Worm (Caenorhabditis elegans) whole organism, L3 larva: ENCODE data around the gene K07F5.6.
A peak's percentile ranks its signal among the peaks of the same experiment; 100 is the strongest.

Source experiments
- R02D3.7 ChIP-seq: fragments of 150-350 bp; optimal IDR thresholded peaks from 2 replicates; lab custom pipeline; 2014; ENCODE audit warnings: missing biosample characterization, missing genetic modification characterization
- ZK546.5 ChIP-seq: sonication (generic microtip); optimal IDR thresholded peaks from 2 replicates; lab custom pipeline; 2017; ENCODE audit warnings: missing biosample characterization, missing genetic modification characterization
- aly-2 ChIP-seq: fragments of 150-350 bp; optimal IDR thresholded peaks from 2 replicates; lab custom pipeline; 2014; ENCODE audit warnings: missing biosample characterization, missing genetic modification characterization
- ama-1 ChIP-seq: fragments of 150-350 bp; optimal IDR thresholded peaks from 2 replicates; lab custom pipeline; 2018
- ceh-16 ChIP-seq: sonication (generic microtip); optimal IDR thresholded peaks from 2 replicates; lab custom pipeline; 2017; ENCODE audit warnings: missing biosample characterization, missing genetic modification characterization
- ceh-28 ChIP-seq: fragments of 150-350 bp; optimal IDR thresholded peaks from 2 replicates; lab custom pipeline; 2014; ENCODE audit warnings: missing biosample characterization, missing genetic modification reagents, missing genetic modification characterization
- ceh-9 ChIP-seq: sonication (generic microtip); optimal IDR thresholded peaks from 2 replicates; lab custom pipeline; 2018; ENCODE audit warnings: missing biosample characterization, missing genetic modification characterization
- daf-12 ChIP-seq: fragments of 150-350 bp; optimal IDR thresholded peaks from 2 replicates; lab custom pipeline; 2014; ENCODE audit warnings: missing biosample characterization, missing genetic modification reagents, missing genetic modification characterization
- egl-27 ChIP-seq: sonication (generic microtip); optimal IDR thresholded peaks from 4 replicates; lab custom pipeline; 2017; ENCODE audit warnings: missing biosample characterization, missing genetic modification reagents, missing genetic modification characterization
- elt-1 ChIP-seq: fragments of 150-350 bp; optimal IDR thresholded peaks from 2 replicates; lab custom pipeline; 2014; ENCODE audit warnings: missing biosample characterization, missing genetic modification characterization
- elt-2 ChIP-seq: sonication (generic microtip); optimal IDR thresholded peaks from 2 replicates; lab custom pipeline; 2016; ENCODE audit warnings: missing genetic modification reagents, mild to moderate bottlenecking, missing genetic modification characterization, missing compliant biosample characterization
- eor-1 ChIP-seq, 2 experiments: fragments of 150-350 bp; optimal IDR thresholded peaks; 2 replicates each; lab custom pipeline; 2014 to 2018; ENCODE audit warnings: missing biosample characterization in 2 of 2, missing genetic modification characterization in 2 of 2
- fkh-10 ChIP-seq: sonication (generic microtip); optimal IDR thresholded peaks from 2 replicates; lab custom pipeline; 2017; ENCODE audit warnings: missing biosample characterization, missing genetic modification reagents, missing genetic modification characterization
- fos-1 ChIP-seq: fragments of 150-350 bp; optimal IDR thresholded peaks from 2 replicates; lab custom pipeline; 2014; ENCODE audit warnings: missing biosample characterization, missing genetic modification characterization
- hmg-11 ChIP-seq: sonication (generic microtip); optimal IDR thresholded peaks from 2 replicates; lab custom pipeline; 2016; ENCODE audit warnings: missing genetic modification characterization, missing compliant biosample characterization
- jun-1 ChIP-seq: fragments of 150-350 bp; optimal IDR thresholded peaks from 2 replicates; lab custom pipeline; 2014; ENCODE audit warnings: missing biosample characterization, missing genetic modification reagents, missing genetic modification characterization
- lin-15B ChIP-seq: fragments of 150-350 bp; optimal IDR thresholded peaks from 2 replicates; lab custom pipeline; 2014; ENCODE audit warnings: missing biosample characterization, missing genetic modification characterization
- lin-39 ChIP-seq: fragments of 150-350 bp; optimal IDR thresholded peaks from 2 replicates; lab custom pipeline; 2018; ENCODE audit warnings: missing biosample characterization, missing genetic modification reagents, missing genetic modification characterization
- lsy-12 ChIP-seq: sonication (generic microtip); optimal IDR thresholded peaks from 2 replicates; lab custom pipeline; 2016; ENCODE audit warnings: mild to moderate bottlenecking, missing genetic modification characterization, missing compliant biosample characterization
- mml-1 ChIP-seq: fragments of 150-350 bp; sonication (generic microtip); optimal IDR thresholded peaks from 3 replicates; lab custom pipeline; 2014; ENCODE audit warnings: missing biosample characterization, missing genetic modification characterization
- nfya-1 ChIP-seq: sonication (generic microtip); optimal IDR thresholded peaks from 2 replicates; lab custom pipeline; 2017; ENCODE audit warnings: missing genetic modification characterization, mild to moderate bottlenecking, missing compliant biosample characterization, antibody characterized with exemption, moderate library complexity; ENCODE audit not compliant: insufficient read depth
- nhr-11 ChIP-seq: fragments of 150-350 bp; optimal IDR thresholded peaks from 2 replicates; lab custom pipeline; 2014; ENCODE audit warnings: missing biosample characterization, missing genetic modification characterization
- nhr-12 ChIP-seq: fragments of 150-350 bp; optimal IDR thresholded peaks from 2 replicates; lab custom pipeline; 2014; ENCODE audit warnings: missing biosample characterization, missing genetic modification characterization
- nhr-23 ChIP-seq: fragments of 150-350 bp; optimal IDR thresholded peaks from 2 replicates; lab custom pipeline; 2014; ENCODE audit warnings: missing biosample characterization, missing genetic modification reagents, missing genetic modification characterization
- nhr-237 ChIP-seq: fragments of 150-350 bp; optimal IDR thresholded peaks from 2 replicates; lab custom pipeline; 2014; ENCODE audit warnings: missing biosample characterization, missing genetic modification characterization
- nhr-25 ChIP-seq: sonication (generic microtip); optimal IDR thresholded peaks from 2 replicates; lab custom pipeline; 2017; ENCODE audit warnings: missing biosample characterization, missing genetic modification characterization
- nhr-28 ChIP-seq: fragments of 150-350 bp; optimal IDR thresholded peaks from 2 replicates; lab custom pipeline; 2014; ENCODE audit warnings: missing biosample characterization, missing genetic modification characterization
- nhr-43 ChIP-seq: sonication (generic microtip); optimal IDR thresholded peaks from 2 replicates; lab custom pipeline; 2016; ENCODE audit warnings: mild to moderate bottlenecking, missing genetic modification characterization, missing compliant biosample characterization; ENCODE audit not compliant: poor library complexity, severe bottlenecking
- nhr-67 ChIP-seq: fragments of 150-350 bp; optimal IDR thresholded peaks from 2 replicates; lab custom pipeline; 2014; ENCODE audit warnings: missing biosample characterization, missing genetic modification characterization
- nhr-76 ChIP-seq: fragments of 150-350 bp; sonication (generic microtip); optimal IDR thresholded peaks from 5 replicates; lab custom pipeline; 2014; ENCODE audit warnings: missing biosample characterization, missing genetic modification characterization
- nhr-77 ChIP-seq: fragments of 150-350 bp; optimal IDR thresholded peaks from 2 replicates; lab custom pipeline; 2014; ENCODE audit warnings: missing biosample characterization, missing genetic modification characterization
- pha-4 ChIP-seq: fragments of 150-350 bp; optimal IDR thresholded peaks from 2 replicates; lab custom pipeline; 2014; ENCODE audit warnings: missing biosample characterization, missing genetic modification reagents, missing genetic modification characterization
- pqm-1 ChIP-seq: fragments of 150-350 bp; optimal IDR thresholded peaks from 2 replicates; lab custom pipeline; 2017; ENCODE audit warnings: missing biosample characterization, missing genetic modification characterization, inconsistent platforms
- snpc-4 ChIP-seq: fragments of 150-350 bp; optimal IDR thresholded peaks from 2 replicates; lab custom pipeline; 2014; ENCODE audit warnings: missing biosample characterization, missing genetic modification characterization
- unc-39 ChIP-seq: sonication (generic microtip); optimal IDR thresholded peaks from 4 replicates; lab custom pipeline; 2017; ENCODE audit warnings: missing biosample characterization, missing genetic modification characterization
- unc-62 ChIP-seq: fragments of 150-350 bp; sonication (generic microtip); optimal IDR thresholded peaks from 4 replicates; lab custom pipeline; 2014; ENCODE audit warnings: missing biosample characterization, missing genetic modification reagents, missing genetic modification characterization
- zag-1 ChIP-seq: fragments of 150-350 bp; optimal IDR thresholded peaks from 2 replicates; lab custom pipeline; 2014; ENCODE audit warnings: missing biosample characterization, missing genetic modification characterization

Gene K07F5.6

ce11 chrIV:9821621-9822020 is 24.9 kb downstream of the K07F5.6 start, which contains the start of gene col-123:
Gene col-123, plus strand, starts transcription at chrIV:9821921.
- TF ChIP-seq nhr-237 (tag; lab: Kevin White, UChicago) (no peak), nhr-23 (tag; lab: Kevin White, UChicago) (peak; percentile 40)
- TF ChIP-seq, all 47 proteins: peak for 1

DNA sequence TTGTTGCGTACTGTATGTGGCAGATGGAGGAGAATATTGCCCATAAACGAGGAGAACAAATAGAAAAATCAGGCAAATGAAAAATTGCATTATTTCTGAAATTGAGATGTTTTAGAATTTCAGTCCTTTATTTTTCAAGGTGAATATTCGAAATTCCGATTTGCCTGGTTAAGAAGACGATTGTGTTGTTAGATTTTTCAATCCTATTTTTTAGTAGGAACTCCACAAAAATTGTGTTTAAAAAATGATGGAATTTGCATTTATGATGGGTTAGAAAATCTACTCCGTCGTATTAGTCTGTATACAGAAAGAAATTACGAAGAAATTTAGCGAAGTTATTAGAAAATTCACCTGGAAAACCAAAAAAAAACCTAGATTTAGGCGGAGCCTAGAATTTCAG is 31.0 kb downstream of the K07F5.6 start, which contains the start of gene egl-20:
Gene egl-20, minus strand, starts transcription at position 101 of the 400 bp plus-strand sequence.
- TF ChIP-seq fos-1, result no peak
- TF ChIP-seq nhr-67 (tag; lab: Kevin White, UChicago), result no peak
- no peak for TF ChIP-seq fkh-10 (GFP tag; lab: Kevin White, UChicago)
- no peak for TF ChIP-seq hmg-11 (tag; lab: Kevin White, UChicago)
- TF ChIP-seq nhr-77 (tag; lab: Kevin White, UChicago), result no peak
- no peak for TF ChIP-seq lin-15B
- no peak for TF ChIP-seq unc-39
- no peak for TF ChIP-seq ama-1
- TF ChIP-seq eor-1 (tag; optimal IDR thresholded peaks at IDR 0.05; lab: Kevin White, UChicago), result no peak
- TF ChIP-seq jun-1 (tag; lab: Kevin White, UChicago), result no peak

- TF ChIP-seq lin-15B, result no peak
- no peak for TF ChIP-seq nfya-1 (tag; lab: Kevin White, UChicago)
- TF ChIP-seq ceh-16 (tag; lab: Kevin White, UChicago), result no peak
- TF ChIP-seq nhr-11 (tag; lab: Kevin White, UChicago), result no peak
- no peak for TF ChIP-seq nhr-28 (tag; lab: Kevin White, UChicago)
- TF ChIP-seq nhr-237 (tag; lab: Kevin White, UChicago), result no peak
- no peak for TF ChIP-seq nhr-12 (tag; lab: Kevin White, UChicago)
- no peak for TF ChIP-seq lin-39
- no peak for TF ChIP-seq R02D3.7
- no peak for TF ChIP-seq ama-1
- TF ChIP-seq unc-39, result no peak
- no peak for TF ChIP-seq zag-1
- TF ChIP-seq aly-2 (tag; lab: Kevin White, UChicago), result no peak
- no peak for TF ChIP-seq nhr-67 (tag; lab: Kevin White, UChicago)
- no peak for TF ChIP-seq nhr-76
- no peak for TF ChIP-seq elt-1
Observed at ce11 chrIV:9811487-9811886, 35.0 kb downstream of the K07F5.6 start.

DNA sequence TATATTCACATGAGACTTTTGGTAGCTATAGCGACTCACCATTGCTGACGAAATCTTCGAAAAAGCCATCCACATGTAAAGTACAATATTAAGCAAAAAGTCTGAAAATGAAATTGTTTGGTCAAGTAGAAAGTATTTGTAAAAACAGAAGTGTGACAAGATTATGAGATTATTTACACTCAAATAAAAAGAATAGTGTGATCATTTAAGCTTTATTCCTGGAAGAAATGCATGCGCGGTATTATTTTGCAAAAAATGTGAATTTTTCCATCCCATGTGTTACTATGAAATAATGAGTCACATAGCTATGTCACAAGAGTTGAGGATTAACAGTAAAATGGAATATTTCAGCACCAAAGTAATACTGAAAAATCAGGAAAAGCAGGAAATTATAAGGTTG is 35.8 kb downstream of the K07F5.6 start, which contains the start of gene dct-15:
Gene dct-15, minus strand, starts transcription at position 101 of the 400 bp plus-strand sequence.
- TF ChIP-seq fkh-10 (GFP tag; lab: Kevin White, UChicago) (no peak), snpc-4 (tag; lab: Kevin White, UChicago) (no peak), jun-1 (tag; lab: Kevin White, UChicago) (no peak), nhr-12 (tag; lab: Kevin White, UChicago) (no peak), nfya-1 (tag; lab: Kevin White, UChicago) (no peak), eor-1 (tag; optimal IDR thresholded peaks at IDR 0.05; lab: Kevin White, UChicago) (no peak), lsy-12 (tag; lab: Kevin White, UChicago) (no peak), egl-27 (tag; lab: Kevin White, UChicago) (no peak), nhr-237 (tag; lab: Kevin White, UChicago) (no peak)

DNA sequence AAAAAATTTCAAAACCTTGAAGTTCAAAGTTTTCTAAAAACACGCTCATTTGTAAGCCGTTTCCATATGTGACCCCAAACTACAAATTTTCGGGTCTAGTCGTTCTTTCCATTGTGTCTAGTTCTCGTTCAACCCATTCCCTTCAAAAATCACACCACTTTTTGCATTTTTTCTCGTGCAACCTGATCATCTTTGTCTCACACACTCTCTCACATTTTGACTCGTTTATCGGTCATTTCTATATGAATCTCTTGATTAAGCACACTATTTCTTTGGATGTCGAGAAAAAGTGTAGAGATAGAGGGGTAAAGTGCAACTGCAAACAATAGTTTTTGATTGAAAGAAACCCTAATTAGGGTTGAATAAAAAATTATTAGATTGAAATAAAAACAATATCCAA is 42.9 kb downstream of the K07F5.6 start:
- TF ChIP-seq fkh-10 (GFP tag; lab: Kevin White, UChicago), result no peak
- peak; percentile 82 for TF ChIP-seq elt-2 (tag; lab: Kevin White, UChicago)
- TF ChIP-seq ama-1, result peak; percentile 79
- no peak for TF ChIP-seq elt-1
- peak; percentile 76 for TF ChIP-seq pha-4 (tag; lab: Kevin White, UChicago)
- peak; percentile 64 for TF ChIP-seq nhr-43 (tag; lab: Kevin White, UChicago)
- TF ChIP-seq nhr-237 (tag; lab: Kevin White, UChicago), result no peak
- no peak for TF ChIP-seq nhr-11 (tag; lab: Kevin White, UChicago)
- TF ChIP-seq nhr-77 (tag; lab: Kevin White, UChicago), result no peak
- TF ChIP-seq ceh-28, result peak; percentile 57
- no peak for TF ChIP-seq daf-12
- no peak for TF ChIP-seq ZK546.5 (tag; lab: Kevin White, UChicago)
- no peak for TF ChIP-seq hmg-11 (tag; lab: Kevin White, UChicago)
- TF ChIP-seq lin-39, result no peak
- TF ChIP-seq egl-27 (tag; lab: Kevin White, UChicago), result peak; percentile 23
- TF ChIP-seq zag-1, result no peak
- TF ChIP-seq lsy-12 (tag; lab: Kevin White, UChicago), result peak; percentile 35
- TF ChIP-seq snpc-4 (tag; lab: Kevin White, UChicago), result peak; percentile 52
- TF ChIP-seq nhr-25 (tag; lab: Kevin White, UChicago), result peak; percentile 74
- peak; percentile 55 for TF ChIP-seq jun-1 (tag; lab: Kevin White, UChicago)
- no peak for TF ChIP-seq fos-1
- TF ChIP-seq pqm-1 (tag; lab: Kevin White, UChicago), result peak; percentile 58
- TF ChIP-seq ceh-9 (tag; lab: Kevin White, UChicago), result no peak
- TF ChIP-seq unc-62 (GFP tag; lab: Kevin White, UChicago), result no peak
- peak; percentile 90 for TF ChIP-seq nhr-23 (tag; lab: Kevin White, UChicago)
- no peak for TF ChIP-seq nhr-12 (tag; lab: Kevin White, UChicago)
- peak; percentile 29 for TF ChIP-seq lin-15B
- TF ChIP-seq nfya-1 (tag; lab: Kevin White, UChicago), result peak; percentile 38
- TF ChIP-seq mml-1, result no peak
- TF ChIP-seq, all 47 proteins: peak for 14
